Worm (Caenorhabditis elegans) whole organism, L3 larva: ENCODE data around the gene hil-6.

Experiments used
- R02D3.7 ChIP-seq: fragments of 150-350 bp; optimal IDR thresholded peaks from 2 replicates; lab custom pipeline; 2014; ENCODE audit warnings: missing biosample characterization, missing genetic modification characterization
- ama-1 ChIP-seq: fragments of 150-350 bp; optimal IDR thresholded peaks from 2 replicates; lab custom pipeline; 2018
- ceh-16 ChIP-seq: sonication (generic microtip); optimal IDR thresholded peaks from 2 replicates; lab custom pipeline; 2017; ENCODE audit warnings: missing biosample characterization, missing genetic modification characterization
- ceh-28 ChIP-seq: fragments of 150-350 bp; optimal IDR thresholded peaks from 2 replicates; lab custom pipeline; 2014; ENCODE audit warnings: missing biosample characterization, missing genetic modification reagents, missing genetic modification characterization
- ceh-9 ChIP-seq: sonication (generic microtip); optimal IDR thresholded peaks from 2 replicates; lab custom pipeline; 2018; ENCODE audit warnings: missing biosample characterization, missing genetic modification characterization
- egl-5 ChIP-seq: fragments of 150-350 bp; optimal IDR thresholded peaks from 2 replicates; lab custom pipeline; 2017; ENCODE audit warnings: missing biosample characterization, missing genetic modification reagents, missing genetic modification characterization, inconsistent platforms
- elt-1 ChIP-seq: fragments of 150-350 bp; optimal IDR thresholded peaks from 2 replicates; lab custom pipeline; 2014; ENCODE audit warnings: missing biosample characterization, missing genetic modification characterization
- elt-2 ChIP-seq: sonication (generic microtip); optimal IDR thresholded peaks from 2 replicates; lab custom pipeline; 2016; ENCODE audit warnings: missing genetic modification reagents, mild to moderate bottlenecking, missing genetic modification characterization, missing compliant biosample characterization
- elt-3 ChIP-seq, 3 experiments: fragments of 150-350 bp in 1 of 3; sonication (generic microtip) in 2 of 3; optimal IDR thresholded peaks; 2 replicates in 2 of 3; 4 replicates in 1 of 3; lab custom pipeline; 2014 to 2017; ENCODE audit warnings: missing biosample characterization in 3 of 3, missing genetic modification characterization in 3 of 3
- eor-1 ChIP-seq, 2 experiments: fragments of 150-350 bp; optimal IDR thresholded peaks; 2 replicates each; lab custom pipeline; 2014 to 2018; ENCODE audit warnings: missing biosample characterization in 2 of 2, missing genetic modification characterization in 2 of 2
- fkh-2 ChIP-seq: fragments of 150-350 bp; optimal IDR thresholded peaks from 2 replicates; lab custom pipeline; 2014; ENCODE audit warnings: missing biosample characterization, missing genetic modification reagents, missing genetic modification characterization
- fos-1 ChIP-seq: fragments of 150-350 bp; optimal IDR thresholded peaks from 2 replicates; lab custom pipeline; 2014; ENCODE audit warnings: missing biosample characterization, missing genetic modification characterization
- hmg-11 ChIP-seq: sonication (generic microtip); optimal IDR thresholded peaks from 2 replicates; lab custom pipeline; 2016; ENCODE audit warnings: missing genetic modification characterization, missing compliant biosample characterization
- jun-1 ChIP-seq: fragments of 150-350 bp; optimal IDR thresholded peaks from 2 replicates; lab custom pipeline; 2014; ENCODE audit warnings: missing biosample characterization, missing genetic modification reagents, missing genetic modification characterization
- lin-15B ChIP-seq: fragments of 150-350 bp; optimal IDR thresholded peaks from 2 replicates; lab custom pipeline; 2014; ENCODE audit warnings: missing biosample characterization, missing genetic modification characterization
- lsy-12 ChIP-seq: sonication (generic microtip); optimal IDR thresholded peaks from 2 replicates; lab custom pipeline; 2016; ENCODE audit warnings: mild to moderate bottlenecking, missing genetic modification characterization, missing compliant biosample characterization
- mdl-1 ChIP-seq: fragments of 150-350 bp; optimal IDR thresholded peaks from 2 replicates; lab custom pipeline; 2014; ENCODE audit warnings: missing biosample characterization, missing genetic modification characterization
- nhr-11 ChIP-seq: fragments of 150-350 bp; optimal IDR thresholded peaks from 2 replicates; lab custom pipeline; 2014; ENCODE audit warnings: missing biosample characterization, missing genetic modification characterization
- nhr-23 ChIP-seq: fragments of 150-350 bp; optimal IDR thresholded peaks from 2 replicates; lab custom pipeline; 2014; ENCODE audit warnings: missing biosample characterization, missing genetic modification reagents, missing genetic modification characterization
- nhr-237 ChIP-seq: fragments of 150-350 bp; optimal IDR thresholded peaks from 2 replicates; lab custom pipeline; 2014; ENCODE audit warnings: missing biosample characterization, missing genetic modification characterization
- nhr-25 ChIP-seq: sonication (generic microtip); optimal IDR thresholded peaks from 2 replicates; lab custom pipeline; 2017; ENCODE audit warnings: missing biosample characterization, missing genetic modification characterization
- nhr-28 ChIP-seq: fragments of 150-350 bp; optimal IDR thresholded peaks from 2 replicates; lab custom pipeline; 2014; ENCODE audit warnings: missing biosample characterization, missing genetic modification characterization
- nhr-43 ChIP-seq: sonication (generic microtip); optimal IDR thresholded peaks from 2 replicates; lab custom pipeline; 2016; ENCODE audit warnings: mild to moderate bottlenecking, missing genetic modification characterization, missing compliant biosample characterization; ENCODE audit not compliant: poor library complexity, severe bottlenecking
- nhr-67 ChIP-seq: fragments of 150-350 bp; optimal IDR thresholded peaks from 2 replicates; lab custom pipeline; 2014; ENCODE audit warnings: missing biosample characterization, missing genetic modification characterization
- nhr-76 ChIP-seq: fragments of 150-350 bp; sonication (generic microtip); optimal IDR thresholded peaks from 5 replicates; lab custom pipeline; 2014; ENCODE audit warnings: missing biosample characterization, missing genetic modification characterization
- nhr-77 ChIP-seq: fragments of 150-350 bp; optimal IDR thresholded peaks from 2 replicates; lab custom pipeline; 2014; ENCODE audit warnings: missing biosample characterization, missing genetic modification characterization
- pha-4 ChIP-seq: fragments of 150-350 bp; optimal IDR thresholded peaks from 2 replicates; lab custom pipeline; 2014; ENCODE audit warnings: missing biosample characterization, missing genetic modification reagents, missing genetic modification characterization
- skn-1 ChIP-seq: fragments of 150-350 bp; optimal IDR thresholded peaks from 2 replicates; lab custom pipeline; 2014; ENCODE audit warnings: missing biosample characterization, missing genetic modification characterization
- snpc-4 ChIP-seq: fragments of 150-350 bp; optimal IDR thresholded peaks from 2 replicates; lab custom pipeline; 2014; ENCODE audit warnings: missing biosample characterization, missing genetic modification characterization
- tbx-2 ChIP-seq: sonication (generic microtip); optimal IDR thresholded peaks from 2 replicates; lab custom pipeline; 2016; ENCODE audit warnings: mild to moderate bottlenecking, missing genetic modification characterization, missing compliant biosample characterization
- unc-39 ChIP-seq: sonication (generic microtip); optimal IDR thresholded peaks from 4 replicates; lab custom pipeline; 2017; ENCODE audit warnings: missing biosample characterization, missing genetic modification characterization
- unc-62 ChIP-seq: fragments of 150-350 bp; sonication (generic microtip); optimal IDR thresholded peaks from 4 replicates; lab custom pipeline; 2014; ENCODE audit warnings: missing biosample characterization, missing genetic modification reagents, missing genetic modification characterization
- zag-1 ChIP-seq: fragments of 150-350 bp; optimal IDR thresholded peaks from 2 replicates; lab custom pipeline; 2014; ENCODE audit warnings: missing biosample characterization, missing genetic modification characterization
- ztf-4 ChIP-seq: fragments of 150-350 bp; optimal IDR thresholded peaks from 2 replicates; lab custom pipeline; 2014; ENCODE audit warnings: missing biosample characterization, missing genetic modification characterization

The hil-6 gene

ce11 chrV:2035545-2035944 is 4.2 kb upstream of the hil-6 start, which contains the start of gene srab-23:
TSS of gene srab-23 (minus strand) at chrV:2035645.
- no peak for TF ChIP-seq nhr-25
- TF ChIP-seq hmg-11 (tag; lab: Kevin White, UChicago), result no peak
- TF ChIP-seq R02D3.7, result no peak
- no peak for TF ChIP-seq unc-62 (GFP tag; lab: Kevin White, UChicago)
- TF ChIP-seq nhr-76 (tag; lab: Kevin White, UChicago), result no peak
- TF ChIP-seq eor-1 (tag; optimal IDR thresholded peaks at IDR 0.05; lab: Kevin White, UChicago), result no peak
- no peak for TF ChIP-seq nhr-67 (tag; lab: Kevin White, UChicago)
- TF ChIP-seq zag-1, result no peak
- no peak for TF ChIP-seq jun-1 (tag; lab: Kevin White, UChicago)
- TF ChIP-seq ceh-28 (tag; lab: Kevin White, UChicago), result no peak
- no peak for TF ChIP-seq unc-39 (tag; lab: Kevin White, UChicago)
- no peak for TF ChIP-seq snpc-4 (tag; lab: Kevin White, UChicago)
- no peak for TF ChIP-seq fos-1

ce11 chrV:2030661-2031060 is 693 bp downstream of the hil-6 start:
- no peak for TF ChIP-seq unc-62 (GFP tag; lab: Kevin White, UChicago)
- no peak for TF ChIP-seq snpc-4 (tag; lab: Kevin White, UChicago)
- no peak for TF ChIP-seq ceh-9 (tag; lab: Kevin White, UChicago)
- no peak for TF ChIP-seq nhr-77 (tag; lab: Kevin White, UChicago)
- TF ChIP-seq hmg-11 (tag; lab: Kevin White, UChicago), result no peak
- TF ChIP-seq ztf-4 (tag; lab: Kevin White, UChicago), result no peak
- TF ChIP-seq ama-1 (lab: Kevin White, UChicago), result no peak
- TF ChIP-seq, all 47 proteins: peak for 0

- TF ChIP-seq nhr-23 (tag; lab: Kevin White, UChicago), result no peak
- TF ChIP-seq nhr-67 (tag; lab: Kevin White, UChicago), result no peak
- TF ChIP-seq jun-1 (tag; lab: Kevin White, UChicago), result no peak
- TF ChIP-seq lin-15B (tag; lab: Kevin White, UChicago), result no peak
These were observed 1.5 kb downstream of the hil-6 start, which contains the start of gene F59A7.12 for ce11 chrV:2029877-2030276. TSS of gene F59A7.12 (plus strand) at chrV:2030177.

ce11 chrV:2027787-2028186 is 3.6 kb downstream of the hil-6 start, which contains the start of gene srab-13:
TSS of gene srab-13 (minus strand) at chrV:2027887.
- TF ChIP-seq egl-5 (tag; lab: Kevin White, UChicago) (no peak), elt-3 (tag; optimal IDR thresholded peaks at IDR 0.05; lab: Kevin White, UChicago) (no peak), elt-2 (no peak), lsy-12 (tag; lab: Kevin White, UChicago) (no peak), pha-4 (tag; lab: Kevin White, UChicago) (no peak), mdl-1 (tag; lab: Kevin White, UChicago) (no peak), elt-1 (no peak), nhr-43 (tag; lab: Kevin White, UChicago) (no peak), fkh-2 (tag; lab: Kevin White, UChicago) (no peak), tbx-2 (tag; lab: Kevin White, UChicago) (no peak), skn-1 (tag; lab: Kevin White, UChicago) (no peak), nhr-237 (tag; lab: Kevin White, UChicago) (no peak), ceh-16 (tag; lab: Kevin White, UChicago) (no peak), nhr-11 (tag; lab: Kevin White, UChicago) (no peak), snpc-4 (tag; lab: Kevin White, UChicago) (no peak), ztf-4 (tag; lab: Kevin White, UChicago) (no peak), nhr-28 (tag; lab: Kevin White, UChicago) (no peak)

ce11 chrV:2022374-2022773 is 9.0 kb downstream of the hil-6 start, which contains the start of gene F59A7.5:
TSS of gene F59A7.5 (plus strand) at chrV:2022674.
- TF ChIP-seq jun-1 (tag; lab: Kevin White, UChicago), result no peak
